Worm (Caenorhabditis elegans): Measurements from ENCODE around the gene grl-2.

The grl-2 gene

ce11 chrV:12953702-12954101 is 8.8 kb downstream of the grl-2 start, which contains the start of gene eif-3.K:
Gene eif-3.K (plus strand): TSS chrV:12954002.
- TF ChIP-seq zip-4 (GFP tag; optimal IDR thresholded peaks at IDR 0.05) (no peak), sox-4 (tag; optimal IDR thresholded peaks at IDR 0.05) (no peak), efl-1 (optimal IDR thresholded peaks at IDR 0.05) (no peak), efl-1 (GFP tag; optimal IDR thresholded peaks at IDR 0.05 in 1 of 2) (no peak), jun-1 (tag; optimal IDR thresholded peaks at IDR 0.05) (no peak), tbx-2 (tag; optimal IDR thresholded peaks at IDR 0.05) (no peak), snu-23 (GFP tag; optimal IDR thresholded peaks at IDR 0.05) (no peak), nhr-77 (tag; optimal IDR thresholded peaks at IDR 0.05) (no peak), ztf-11 (tag; optimal IDR thresholded peaks at IDR 0.05) (no peak)

ce11 chrV:12954261-12954660 is 9.4 kb downstream of the grl-2 start:
- TF ChIP-seq egl-27 (tag; optimal IDR thresholded peaks at IDR 0.05) (no peak), efl-1 (optimal IDR thresholded peaks at IDR 0.05) (no peak), efl-1 (GFP tag; optimal IDR thresholded peaks at IDR 0.05 in 1 of 2) (peak in 1 of 2 experiments; percentile 69)

ce11 chrV:12961085-12961560 is 16.2 kb downstream of the grl-2 start, which contains the start of gene mpst-7:
Gene mpst-7 (minus strand): TSS chrV:12961135.
- TF ChIP-seq lin-14 (GFP tag; optimal IDR thresholded peaks at IDR 0.05): peak; percentile 80
- TF ChIP-seq efl-1 (optimal IDR thresholded peaks at IDR 0.05): no peak
- TF ChIP-seq efl-1 (GFP tag; optimal IDR thresholded peaks at IDR 0.05 in 1 of 2): peak in 1 of 2 experiments; percentile 65
- TF ChIP-seq unc-86 (tag; optimal IDR thresholded peaks at IDR 0.05): no peak
- peak; percentile 83 for TF ChIP-seq blmp-1 (tag; optimal IDR thresholded peaks at IDR 0.05)

- TF ChIP-seq elt-3 (tag; optimal IDR thresholded peaks at IDR 0.05) (no peak), elt-2 (tag; optimal IDR thresholded peaks at IDR 0.05) (peak; percentile 47), blmp-1 (tag; optimal IDR thresholded peaks at IDR 0.05) (peak; percentile 9), efl-1 (optimal IDR thresholded peaks at IDR 0.05) (no peak), efl-1 (GFP tag; optimal IDR thresholded peaks at IDR 0.05 in 1 of 2) (peak in 1 of 2 experiments; percentile 70), ceh-63 (GFP tag; optimal IDR thresholded peaks at IDR 0.05) (no peak), lin-14 (GFP tag; optimal IDR thresholded peaks at IDR 0.05) (peak; percentile 45), nhr-71 (tag; optimal IDR thresholded peaks at IDR 0.05) (peak; percentile 24), mep-1 (tag; optimal IDR thresholded peaks at IDR 0.05) (peak; percentile 31), snu-23 (GFP tag; optimal IDR thresholded peaks at IDR 0.05) (no peak), sox-4 (tag; optimal IDR thresholded peaks at IDR 0.05) (no peak)
Observed at ce11 chrV:12963192-12963591, 18.3 kb downstream of the grl-2 start, which contains the start of gene hrg-9. Gene hrg-9 (minus strand): TSS chrV:12963343.

- TF ChIP-seq snu-23 (GFP tag; optimal IDR thresholded peaks at IDR 0.05): no peak
- TF ChIP-seq C04F5.9 (tag; optimal IDR thresholded peaks at IDR 0.05): no peak
- no peak for TF ChIP-seq nhr-19 (GFP tag; conservative IDR thresholded peaks at IDR 0.05)
- TF ChIP-seq mep-1 (tag; optimal IDR thresholded peaks at IDR 0.05): no peak
- TF ChIP-seq ceh-8 (GFP tag; optimal IDR thresholded peaks at IDR 0.05): peak; percentile 23
- no peak for TF ChIP-seq nhr-77 (tag; optimal IDR thresholded peaks at IDR 0.05)
- no peak for TF ChIP-seq pqm-1 (tag; optimal IDR thresholded peaks at IDR 0.05)
Observed at ce11 chrV:12964076-12964475, 19.2 kb downstream of the grl-2 start, which contains the start of gene srd-35. Gene srd-35 (plus strand): TSS chrV:12964376.

- TF ChIP-seq pax-3 (tag; optimal IDR thresholded peaks at IDR 0.05) (no peak), jun-1 (tag; optimal IDR thresholded peaks at IDR 0.05) (no peak), unc-62 (GFP tag; optimal IDR thresholded peaks at IDR 0.05) (no peak), efl-3 (GFP tag; optimal IDR thresholded peaks at IDR 0.05) (no peak), hlh-4 (tag; optimal IDR thresholded peaks at IDR 0.05) (no peak), lin-14 (GFP tag; optimal IDR thresholded peaks at IDR 0.05) (no peak), unc-130 (tag; optimal IDR thresholded peaks at IDR 0.05) (no peak), lir-3 (tag; optimal IDR thresholded peaks at IDR 0.05; ENCODE audit: poor library complexity) (no peak), ceh-8 (GFP tag; optimal IDR thresholded peaks at IDR 0.05) (no peak), ceh-63 (GFP tag; optimal IDR thresholded peaks at IDR 0.05) (no peak), ceh-88 (GFP tag; IDR thresholded peaks at IDR 0.05) (no peak), elt-2 (tag; optimal IDR thresholded peaks at IDR 0.05) (no peak), nhr-28 (tag; optimal IDR thresholded peaks at IDR 0.05) (no peak)
Observed at ce11 chrV:12967110-12967509, 22.2 kb downstream of the grl-2 start, which contains the start of gene R186.3. Gene R186.3 (minus strand): TSS chrV:12967210.
